Fruit fly (Drosophila melanogaster): ENCODE data around the gene GstD6.

Gene GstD6

DNA sequence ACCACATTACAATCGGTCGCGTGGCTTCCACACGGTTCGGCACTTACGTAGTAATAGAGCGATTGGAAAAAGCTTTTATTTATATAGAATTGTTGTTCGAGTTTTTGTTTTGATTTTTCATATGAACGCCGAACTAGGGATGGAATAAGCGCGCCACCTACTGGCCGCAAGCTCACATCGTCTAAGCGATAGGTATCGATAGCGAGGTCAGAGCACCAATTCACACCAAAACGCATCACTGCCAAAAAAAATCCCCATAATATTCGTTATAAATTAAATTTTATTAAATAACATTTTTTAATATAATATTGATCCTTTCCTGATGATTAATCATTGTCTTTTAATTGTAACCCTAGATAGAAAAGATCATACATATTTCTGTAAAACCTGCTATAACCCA, 26.4 kb upstream of the GstD6 start, which contains the start of gene CG10038 (continued):
- no peak for TF ChIP-seq chm (GFP tag; IDR thresholded peaks at IDR 0.05)
- TF ChIP-seq CG3065 (GFP tag; optimal IDR thresholded peaks at IDR 0.05), result no peak
- TF ChIP-seq tap (tag; optimal IDR thresholded peaks at IDR 0.05), result no peak
- TF ChIP-seq crp (GFP tag; optimal IDR thresholded peaks at IDR 0.05), result peak in 1 of 2 experiments; percentile 23
- peak; percentile 81 for TF ChIP-seq pzg (GFP tag; optimal IDR thresholded peaks at IDR 0.05)
- no peak for TF ChIP-seq NC2β (GFP tag; optimal IDR thresholded peaks at IDR 0.05)
- no peak for TF ChIP-seq CkIIα-i1 (GFP tag; IDR thresholded peaks at IDR 0.05)
- no peak for TF ChIP-seq Optix (GFP tag; IDR thresholded peaks at IDR 0.05)
- TF ChIP-seq chif (GFP tag; optimal IDR thresholded peaks at IDR 0.05), result peak in 1 of 2 experiments; percentile 15
- TF ChIP-seq CG4404 (GFP tag; IDR thresholded peaks at IDR 0.05), result no peak
- TF ChIP-seq CG17912 (GFP tag; optimal IDR thresholded peaks at IDR 0.05), result no peak
- no peak for TF ChIP-seq scrt (GFP tag; optimal IDR thresholded peaks at IDR 0.05)
- no peak for TF ChIP-seq HHEX (GFP tag; optimal IDR thresholded peaks at IDR 0.05)
- no peak for TF ChIP-seq her (GFP tag; optimal IDR thresholded peaks at IDR 0.05)
- no peak for TF ChIP-seq Vsx1 (GFP tag; optimal IDR thresholded peaks at IDR 0.05)
- TF ChIP-seq gro (GFP tag; optimal IDR thresholded peaks at IDR 0.05), result no peak
- TF ChIP-seq slp2 (GFP tag; optimal IDR thresholded peaks at IDR 0.05), result peak; percentile 1
- TF ChIP-seq CG18599 (GFP tag; optimal IDR thresholded peaks at IDR 0.05), result no peak
- no peak for TF ChIP-seq fd96Cb (tag; optimal IDR thresholded peaks at IDR 0.05)
- no peak for TF ChIP-seq CG5180 (GFP tag; optimal IDR thresholded peaks at IDR 0.05)
- TF ChIP-seq CG17361 (GFP tag; IDR thresholded peaks at IDR 0.05), result peak; percentile 37; the same call in 2 of the 3 replicates
- peak; percentile 77 for TF ChIP-seq sens (GFP tag)
- peak; percentile 38 for TF ChIP-seq Nf-YC (tag; optimal IDR thresholded peaks at IDR 0.05)
- TF ChIP-seq emc (GFP tag; optimal IDR thresholded peaks at IDR 0.05), result no peak
- TF ChIP-seq crc (GFP tag; optimal IDR thresholded peaks at IDR 0.05), result no peak
- TF ChIP-seq CG14441 (GFP tag; IDR thresholded peaks at IDR 0.05), result no peak
- no peak for TF ChIP-seq CG12104 (GFP tag; optimal IDR thresholded peaks at IDR 0.05)
- TF ChIP-seq gsb (GFP tag; IDR thresholded peaks at IDR 0.05), result no peak
- no peak for TF ChIP-seq CG32772 (GFP tag; IDR thresholded peaks at IDR 0.05)
- peak; percentile 52 for TF ChIP-seq CG1647 (GFP tag; optimal IDR thresholded peaks at IDR 0.05)
- TF ChIP-seq Stat92E (GFP tag; optimal IDR thresholded peaks at IDR 0.05), result no peak
- no peak for TF ChIP-seq CG32767 (GFP tag; IDR thresholded peaks at IDR 0.05)
- no peak for TF ChIP-seq CG1529 (GFP tag; optimal IDR thresholded peaks at IDR 0.05)
- TF ChIP-seq psq (GFP tag; optimal IDR thresholded peaks at IDR 0.05), result no peak
- no peak for TF ChIP-seq CG3281 (GFP tag; optimal IDR thresholded peaks at IDR 0.05)
- TF ChIP-seq Oli (tag; optimal IDR thresholded peaks at IDR 0.05), result no peak
- no peak for TF ChIP-seq ab (GFP tag; optimal IDR thresholded peaks at IDR 0.05)
- TF ChIP-seq amos (GFP tag; IDR thresholded peaks at IDR 0.05; ENCODE audit: partially characterized antibody), result peak; percentile 97
- TF ChIP-seq CG17829 (tag; optimal IDR thresholded peaks at IDR 0.05), result peak; percentile 60
- no peak for TF ChIP-seq CG15073 (GFP tag; optimal IDR thresholded peaks at IDR 0.05)
- no peak for TF ChIP-seq CG17385 (GFP tag; optimal IDR thresholded peaks at IDR 0.05)
- no peak for TF ChIP-seq CG6683 (GFP tag; optimal IDR thresholded peaks at IDR 0.05)
- no peak for TF ChIP-seq ttk (GFP tag; IDR thresholded peaks at IDR 0.05)
- no peak; the same call in 2 of the 3 replicates for TF ChIP-seq CG11560 (tag; IDR thresholded peaks at IDR 0.05)
- TF ChIP-seq CG15696 (tag; optimal IDR thresholded peaks at IDR 0.05), result no peak
- TF ChIP-seq Atf3 (GFP tag; optimal IDR thresholded peaks at IDR 0.05), result no peak
- TF ChIP-seq CG10462 (GFP tag; optimal IDR thresholded peaks at IDR 0.05), result no peak
- no peak for TF ChIP-seq CG9437 (GFP tag; optimal IDR thresholded peaks at IDR 0.05)
- TF ChIP-seq slbo (GFP tag; IDR thresholded peaks at IDR 0.05), result peak; percentile 67; the same call in 1 of the 2 replicates
- TF ChIP-seq CG6765 (GFP tag; optimal IDR thresholded peaks at IDR 0.05), result no peak
- no peak for TF ChIP-seq CG8478 (optimal IDR thresholded peaks at IDR 0.05)
- TF ChIP-seq Sry-β (GFP tag; optimal IDR thresholded peaks at IDR 0.05), result peak; percentile 59
